Worm (Caenorhabditis elegans): ENCODE data around the gene str-56.

ce11 chrV:15914774-15915173 is 42.4 kb downstream of the str-56 start:
- TF ChIP-seq C08G9.2 (tag; optimal IDR thresholded peaks at IDR 0.05), result no peak
- TF ChIP-seq pqm-1 (tag; optimal IDR thresholded peaks at IDR 0.05), result no peak
- no peak for TF ChIP-seq ceh-30 (tag; optimal IDR thresholded peaks at IDR 0.05)
- TF ChIP-seq dmd-4 (tag; optimal IDR thresholded peaks at IDR 0.05; ENCODE audit: borderline replicate concordance), result no peak
- TF ChIP-seq sdc-2 (tag; optimal IDR thresholded peaks at IDR 0.05), result no peak
- no peak for TF ChIP-seq ama-1 (optimal IDR thresholded peaks at IDR 0.05)
- no peak for TF ChIP-seq che-1 (tag; optimal IDR thresholded peaks at IDR 0.05)
- TF ChIP-seq pag-3 (tag; optimal IDR thresholded peaks at IDR 0.05; ENCODE audit: borderline replicate concordance), result no peak
- no peak for TF ChIP-seq ceh-24 (tag; optimal IDR thresholded peaks at IDR 0.05)
- TF ChIP-seq pha-4 (tag; optimal IDR thresholded peaks at IDR 0.05), result no peak
- TF ChIP-seq nhr-11 (tag; optimal IDR thresholded peaks at IDR 0.05), result no peak
- TF ChIP-seq ceh-6 (GFP tag; optimal IDR thresholded peaks at IDR 0.05), result no peak
- no peak for TF ChIP-seq ref-2 (tag; optimal IDR thresholded peaks at IDR 0.05)
